Fruit fly (Drosophila melanogaster) whole organism, adult: Measurements from ENCODE around the gene Kul.

Experiments
- CG11617 ChIP-seq: fragments of 200-800 bp; sonication (Bioruptor generic); optimal IDR thresholded peaks from 2 replicates; lab custom pipeline; 2017; ENCODE audit warnings: mild to moderate bottlenecking, missing biosample characterization, missing genetic modification reagents, missing genetic modification characterization
- CG14711 ChIP-seq: fragments of 200-800 bp; sonication (Bioruptor generic); optimal IDR thresholded peaks from 2 replicates; lab custom pipeline; 2018; ENCODE audit warnings: missing biosample characterization, mild to moderate bottlenecking, missing genetic modification characterization, moderate library complexity
- CG1620 ChIP-seq: fragments of 200-800 bp; sonication (Bioruptor generic); optimal IDR thresholded peaks from 2 replicates; lab custom pipeline; 2016; ENCODE audit warnings: missing biosample characterization, missing genetic modification characterization
- CG33017 ChIP-seq: fragments of 200-800 bp; sonication (Bioruptor generic); optimal IDR thresholded peaks from 2 replicates; lab custom pipeline; 2018; ENCODE audit warnings: missing biosample characterization, mild to moderate bottlenecking, missing genetic modification characterization, moderate library complexity
- CG7045 ChIP-seq: fragments of 200-800 bp; sonication (Bioruptor generic); optimal IDR thresholded peaks from 2 replicates; lab custom pipeline; 2017; ENCODE audit warnings: missing biosample characterization, mild to moderate bottlenecking, missing genetic modification characterization
- Crg-1 ChIP-seq: fragments of 200-800 bp; sonication (Bioruptor generic); optimal IDR thresholded peaks from 2 replicates; lab custom pipeline; 2016; ENCODE audit warnings: missing biosample characterization, missing genetic modification characterization
- Hr96 ChIP-seq: fragments of 200-800 bp; sonication (Bioruptor generic); optimal IDR thresholded peaks from 2 replicates; lab custom pipeline; 2016; ENCODE audit warnings: missing biosample characterization, missing genetic modification characterization
- Mnt ChIP-seq: fragments of 200-800 bp; sonication (Bioruptor generic); optimal IDR thresholded peaks from 2 replicates; lab custom pipeline; 2016; ENCODE audit warnings: missing biosample characterization, mild to moderate bottlenecking, missing genetic modification characterization
- bab1 ChIP-seq: fragments of 200-800 bp; sonication (Bioruptor generic); optimal IDR thresholded peaks from 3 replicates; lab custom pipeline; 2019; ENCODE audit warnings: missing biosample characterization, mild to moderate bottlenecking, missing genetic modification characterization, moderate library complexity
- kay ChIP-seq: fragments of 200-800 bp; sonication (Bioruptor generic); peaks from one replicate; lab custom pipeline; 2016; ENCODE audit warnings: missing biosample characterization, missing genetic modification characterization, borderline replicate concordance
- pad ChIP-seq: fragments of 200-800 bp; sonication (Bioruptor generic); optimal IDR thresholded peaks from 3 replicates; lab custom pipeline; 2017; ENCODE audit warnings: missing biosample characterization, missing genetic modification characterization, mild to moderate bottlenecking, moderate library complexity, missing genetic modification reagents
- toe ChIP-seq: fragments of 200-800 bp; sonication (Bioruptor generic); optimal IDR thresholded peaks from 2 replicates; lab custom pipeline; 2016; ENCODE audit warnings: missing biosample characterization, missing genetic modification characterization

- TF ChIP-seq CG33017 (tag; lab: Kevin White, UChicago) = no peak
- no peak for TF ChIP-seq kay (GFP tag; lab: Kevin White, UChicago)
- TF ChIP-seq CG14711 (tag; lab: Kevin White, UChicago) = no peak
- no peak for TF ChIP-seq pad
- no peak for TF ChIP-seq CG11617 (GFP tag; lab: Kevin White, UChicago)
- TF ChIP-seq toe (GFP tag; lab: Kevin White, UChicago) = no peak
- TF ChIP-seq Hr96 = no peak
- no peak for TF ChIP-seq CG1620 (GFP tag; lab: Kevin White, UChicago)
- no peak for TF ChIP-seq bab1 (GFP tag; lab: Kevin White, UChicago)
- no peak for TF ChIP-seq Crg-1 (GFP tag; lab: Kevin White, UChicago)
- TF ChIP-seq Mnt (GFP tag; lab: Kevin White, UChicago) = peak; percentile 1
- no peak for TF ChIP-seq CG7045 (GFP tag; lab: Kevin White, UChicago)
Measured at dm6 chr3R:29775755-29776686, 50.4 kb downstream of the Kul start.
